Fruit fly (Drosophila melanogaster) whole organism, embryonic: ENCODE results near the gene CG43339.

Source experiments
- Adf1 ChIP-seq: fragments of 200-800 bp; sonication (Bioruptor generic); IDR thresholded peaks from 2 replicates; pipeline ENCODE4 v1.3.6; 2022; ENCODE audit warnings: missing biosample characterization, missing genetic modification characterization
- Bteb2 ChIP-seq: fragments of 200-800 bp; sonication (Bioruptor generic); optimal IDR thresholded peaks from 2 replicates; lab custom pipeline; 2016; ENCODE audit warnings: missing biosample characterization, missing genetic modification characterization
- CG10366 ChIP-seq: fragments of 200-800 bp; sonication (Bioruptor generic); IDR thresholded peaks from 2 replicates; pipeline ENCODE4 v1.3.6; 2022; ENCODE audit warnings: missing biosample characterization, missing genetic modification characterization
- CG11085 ChIP-seq: fragments of 200-800 bp; sonication (Bioruptor generic); IDR thresholded peaks from 2 replicates; pipeline ENCODE4 v1.3.6; 2022; ENCODE audit warnings: missing biosample characterization, missing genetic modification characterization
- CG11247 ChIP-seq: fragments of 200-800 bp; sonication (Bioruptor generic); IDR thresholded peaks from 2 replicates; pipeline ENCODE4 v1.3.6; 2022; ENCODE audit warnings: missing biosample characterization, missing genetic modification characterization
- CG12071 ChIP-seq: fragments of 200-800 bp; sonication (Bioruptor generic); optimal IDR thresholded peaks from 3 replicates; lab custom pipeline; 2018; ENCODE audit warnings: missing biosample characterization, mild to moderate bottlenecking, missing genetic modification characterization
- CG12942 ChIP-seq: fragments of 200-800 bp; sonication (Bioruptor generic); optimal IDR thresholded peaks from 3 replicates; lab custom pipeline; 2016; ENCODE audit warnings: missing biosample characterization, missing genetic modification characterization
- CG1529 ChIP-seq: fragments of 200-800 bp; sonication (Bioruptor generic); optimal IDR thresholded peaks from 3 replicates; lab custom pipeline; 2018; ENCODE audit warnings: missing biosample characterization, missing genetic modification characterization
- CG17361 ChIP-seq: fragments of 200-800 bp; sonication (Bioruptor generic); IDR thresholded peaks from 3 replicates; pipeline ENCODE4 v1.3.6; 2022; ENCODE audit warnings: missing biosample characterization, missing genetic modification characterization
- CG17802 ChIP-seq: fragments of 200-800 bp; sonication (Bioruptor generic); optimal IDR thresholded peaks from 2 replicates; lab custom pipeline; 2018; ENCODE audit warnings: missing biosample characterization, mild to moderate bottlenecking, missing genetic modification characterization, moderate library complexity
- CG2129 ChIP-seq: fragments of 200-800 bp; sonication (Bioruptor generic); IDR thresholded peaks from 2 replicates; pipeline ENCODE4 v1.3.6; 2022; ENCODE audit warnings: missing biosample characterization, missing genetic modification characterization; ENCODE audit not compliant: partially characterized antibody
- CG2875 ChIP-seq: fragments of 200-800 bp; sonication (Bioruptor generic); optimal IDR thresholded peaks from 2 replicates; lab custom pipeline; 2017; ENCODE audit warnings: missing biosample characterization, mild to moderate bottlenecking, missing genetic modification characterization, missing genetic modification reagents
- CG31388 ChIP-seq: fragments of 200-800 bp; sonication (Bioruptor generic); optimal IDR thresholded peaks from 2 replicates; lab custom pipeline; 2016; ENCODE audit warnings: missing biosample characterization, missing genetic modification characterization
- CG4328 ChIP-seq: fragments of 200-800 bp; sonication (Bioruptor generic); optimal IDR thresholded peaks from 3 replicates; lab custom pipeline; 2017; ENCODE audit warnings: missing biosample characterization, missing genetic modification reagents, missing genetic modification characterization
- CG4360 ChIP-seq: fragments of 200-800 bp; sonication (Bioruptor generic); IDR thresholded peaks from 2 replicates; pipeline ENCODE4 v1.3.6; 2022; ENCODE audit warnings: missing biosample characterization, missing genetic modification characterization
- CG6683 ChIP-seq: fragments of 200-800 bp; sonication (Bioruptor generic); optimal IDR thresholded peaks from 2 replicates; lab custom pipeline; 2017; ENCODE audit warnings: missing biosample characterization, mild to moderate bottlenecking, missing genetic modification characterization, missing genetic modification reagents
- CG6765 ChIP-seq: fragments of 200-800 bp; sonication (Bioruptor generic); optimal IDR thresholded peaks from 3 replicates; lab custom pipeline; 2017; ENCODE audit warnings: missing biosample characterization, mild to moderate bottlenecking, missing genetic modification characterization
- CG7556 ChIP-seq: fragments of 200-800 bp; sonication (Bioruptor generic); optimal IDR thresholded peaks from 2 replicates; lab custom pipeline; 2017; ENCODE audit warnings: missing biosample characterization, mild to moderate bottlenecking, missing genetic modification characterization
- CG7839 ChIP-seq: fragments of 200-800 bp; sonication (Bioruptor generic); optimal IDR thresholded peaks from 3 replicates; lab custom pipeline; 2018; ENCODE audit warnings: missing biosample characterization, mild to moderate bottlenecking, missing genetic modification characterization, moderate library complexity
- CG8944 ChIP-seq: fragments of 200-800 bp; sonication (Bioruptor generic); optimal IDR thresholded peaks from 3 replicates; lab custom pipeline; 2016; ENCODE audit warnings: missing biosample characterization, missing genetic modification characterization
- CG9609 ChIP-seq: fragments of 200-800 bp; sonication (Bioruptor generic); optimal IDR thresholded peaks from 3 replicates; lab custom pipeline; 2016; ENCODE audit warnings: missing biosample characterization, missing genetic modification characterization
- CG9727 ChIP-seq: fragments of 200-800 bp; sonication (Bioruptor generic); optimal IDR thresholded peaks from 3 replicates; lab custom pipeline; 2017; ENCODE audit warnings: missing biosample characterization, mild to moderate bottlenecking, missing genetic modification characterization
- Chrac-16 ChIP-seq: fragments of 200-800 bp; sonication (Bioruptor generic); optimal IDR thresholded peaks from 3 replicates; lab custom pipeline; 2016; ENCODE audit warnings: missing biosample characterization, missing genetic modification characterization
- CkIIα-i1 ChIP-seq: fragments of 200-800 bp; sonication (Bioruptor generic); IDR thresholded peaks from 2 replicates; pipeline ENCODE4 v1.3.6; 2022; ENCODE audit warnings: missing biosample characterization, missing genetic modification characterization
- Ets65A ChIP-seq: fragments of 200-800 bp; sonication (Bioruptor generic); peaks from one replicate; lab custom pipeline; 2016; ENCODE audit warnings: missing biosample characterization, missing genetic modification characterization
- Lim3 ChIP-seq: fragments of 200-800 bp; sonication (Bioruptor generic); IDR thresholded peaks from 2 replicates; pipeline ENCODE4 v1.3.6; 2022; ENCODE audit warnings: missing biosample characterization, missing genetic modification characterization
- MBD-R2 ChIP-seq: fragments of 200-800 bp; sonication (Bioruptor generic); IDR thresholded peaks from 2 replicates; pipeline ENCODE4 v1.3.6; 2022; ENCODE audit warnings: missing biosample characterization, missing genetic modification characterization
- Nf-YA ChIP-seq: fragments of 200-800 bp; sonication (Bioruptor generic); IDR thresholded peaks from 2 replicates; pipeline ENCODE4 v1.3.6; 2022; ENCODE audit warnings: missing biosample characterization, missing genetic modification characterization
- Ravus ChIP-seq: fragments of 200-800 bp; sonication (Bioruptor generic); IDR thresholded peaks from 2 replicates; pipeline ENCODE4 v1.3.6; 2022; ENCODE audit warnings: missing biosample characterization, missing genetic modification characterization
- Rx ChIP-seq: fragments of 200-800 bp; sonication (Bioruptor generic); IDR thresholded peaks from 2 replicates; pipeline ENCODE4 v1.3.6; 2022; ENCODE audit warnings: missing biosample characterization, missing genetic modification characterization
- Spps ChIP-seq: fragments of 200-800 bp; sonication (Bioruptor generic); optimal IDR thresholded peaks from 2 replicates; lab custom pipeline; 2018; ENCODE audit warnings: missing biosample characterization, mild to moderate bottlenecking, missing genetic modification characterization
- Sry-β ChIP-seq: fragments of 200-800 bp; sonication (Bioruptor generic); optimal IDR thresholded peaks from 2 replicates; lab custom pipeline; 2018; ENCODE audit warnings: missing biosample characterization, mild to moderate bottlenecking, missing genetic modification characterization, moderate library complexity
- Stat92E ChIP-seq, 3 experiments: fragments of >200 bp in 2 of 3; fragments of 200-800 bp in 1 of 3; sonication (Bioruptor generic) in 1 of 3; optimal IDR thresholded peaks; 2 replicates each; lab custom pipeline; 2017 to 2019; ENCODE audit warnings: missing biosample characterization in 3 of 3, missing genetic modification characterization in 3 of 3, mild to moderate bottlenecking in 1 of 3, moderate library complexity in 1 of 3
- Usf ChIP-seq: fragments of 200-800 bp; sonication (Bioruptor generic); optimal IDR thresholded peaks from 2 replicates; lab custom pipeline; 2017; ENCODE audit warnings: missing genotype, missing biosample characterization, missing genetic modification characterization
- ac ChIP-seq: fragments of 200-800 bp; sonication (Bioruptor generic); optimal IDR thresholded peaks from 3 replicates; lab custom pipeline; 2017; ENCODE audit warnings: missing biosample characterization, mild to moderate bottlenecking, missing genetic modification characterization
- al ChIP-seq: fragments of 200-800 bp; sonication (Bioruptor generic); IDR thresholded peaks from 2 replicates; pipeline ENCODE4 v1.3.6; 2022; ENCODE audit warnings: missing biosample characterization, missing genetic modification characterization
- cad ChIP-seq: fragments of >200 bp; optimal IDR thresholded peaks from 2 replicates; lab custom pipeline; 2017; ENCODE audit warnings: missing biosample characterization, missing genetic modification characterization
- cg ChIP-seq: fragments of 200-800 bp; sonication (Bioruptor generic); optimal IDR thresholded peaks from 3 replicates; lab custom pipeline; 2019; ENCODE audit warnings: missing biosample characterization, mild to moderate bottlenecking, missing genetic modification characterization, moderate library complexity
- crol ChIP-seq: fragments of 200-800 bp; sonication (Bioruptor generic); IDR thresholded peaks from 2 replicates; pipeline ENCODE4 v1.3.6; 2022; ENCODE audit warnings: missing biosample characterization, missing genetic modification characterization
- crp ChIP-seq, 2 experiments: fragments of 200-800 bp; sonication (Bioruptor generic); optimal IDR thresholded peaks; 2 replicates in 1 of 2; 3 replicates in 1 of 2; lab custom pipeline; 2017; ENCODE audit warnings: missing biosample characterization in 2 of 2, missing genetic modification characterization in 2 of 2, mild to moderate bottlenecking in 1 of 2, moderate library complexity in 1 of 2
- en ChIP-seq: fragments of 200-800 bp; sonication (Bioruptor generic); optimal IDR thresholded peaks from 2 replicates; lab custom pipeline; 2016; ENCODE audit warnings: missing biosample characterization, missing genetic modification characterization
- ham ChIP-seq: fragments of 200-800 bp; sonication (Bioruptor generic); IDR thresholded peaks from 2 replicates; pipeline ENCODE4 v1.3.6; 2022; ENCODE audit warnings: missing biosample characterization, missing genetic modification characterization
- ind ChIP-seq: fragments of 200-800 bp; sonication (Bioruptor generic); optimal IDR thresholded peaks from 3 replicates; lab custom pipeline; 2016; ENCODE audit warnings: missing biosample characterization, missing genetic modification characterization
- jing ChIP-seq: fragments of 200-800 bp; sonication (Bioruptor generic); optimal IDR thresholded peaks from 2 replicates; lab custom pipeline; 2018; ENCODE audit warnings: missing biosample characterization, mild to moderate bottlenecking, missing genetic modification characterization
- pho ChIP-seq: fragments of 200-800 bp; sonication (Bioruptor generic); optimal IDR thresholded peaks from 2 replicates; lab custom pipeline; 2016; ENCODE audit warnings: missing biosample characterization, missing genetic modification characterization
- pros ChIP-seq: fragments of 200-800 bp; sonication (Bioruptor generic); optimal IDR thresholded peaks from 3 replicates; lab custom pipeline; 2019; ENCODE audit warnings: missing biosample characterization, mild to moderate bottlenecking, missing genetic modification characterization, moderate library complexity
- ro ChIP-seq: fragments of 200-800 bp; sonication (Bioruptor generic); IDR thresholded peaks from 2 replicates; pipeline ENCODE4 v1.3.6; 2022; ENCODE audit warnings: missing biosample characterization, missing genetic modification characterization
- row ChIP-seq: fragments of 200-800 bp; sonication (Bioruptor generic); IDR thresholded peaks from 3 replicates; pipeline ENCODE4 v1.3.6; 2022; ENCODE audit warnings: missing biosample characterization, missing genetic modification characterization
- sima ChIP-seq: fragments of 200-800 bp; sonication (Bioruptor generic); optimal IDR thresholded peaks from 2 replicates; lab custom pipeline; 2016; ENCODE audit warnings: missing biosample characterization, missing genetic modification characterization
- so ChIP-seq: fragments of 200-800 bp; sonication (Bioruptor generic); IDR thresholded peaks from 3 replicates; pipeline ENCODE4 v1.3.6; 2022; ENCODE audit warnings: missing biosample characterization, missing genetic modification characterization
- ssp ChIP-seq: fragments of 200-800 bp; sonication (Bioruptor generic); IDR thresholded peaks from 2 replicates; pipeline ENCODE4 v1.3.6; 2022; ENCODE audit warnings: missing biosample characterization, missing genetic modification characterization
- stc ChIP-seq: fragments of 200-800 bp; sonication (Bioruptor generic); IDR thresholded peaks from 2 replicates; pipeline ENCODE4 v1.3.6; 2022; ENCODE audit warnings: missing biosample characterization, missing genetic modification characterization
- zfh1 ChIP-seq: fragments of 200-800 bp; sonication (Bioruptor generic); IDR thresholded peaks from 3 replicates; pipeline ENCODE4 v1.3.6; 2022; ENCODE audit warnings: missing biosample characterization, missing genetic modification characterization

The CG43339 gene

dm6 chr2L:18689376-18689775 lies 16.3 kb upstream of the CG43339 start, which contains the start of gene CG10336 (continued):
- peak; percentile 74 for TF ChIP-seq row (GFP tag; lab: Robert Waterston, UW)
- no peak for TF ChIP-seq cad (GFP tag; lab: Kevin White, UChicago)
- TF ChIP-seq Usf (GFP tag; lab: Kevin White, UChicago) = no peak
- no peak for TF ChIP-seq Stat92E (GFP tag; optimal IDR thresholded peaks at IDR 0.05; lab: Kevin White, UChicago)
- TF ChIP-seq CG11085 (GFP tag; lab: Robert Waterston, UW) = no peak
- no peak for TF ChIP-seq CG12071 (GFP tag; lab: Kevin White, UChicago)
- no peak for TF ChIP-seq Lim3
- TF ChIP-seq Spps (tag; lab: Kevin White, UChicago) = no peak
- TF ChIP-seq CG7556 (GFP tag; lab: Kevin White, UChicago) = no peak
- TF ChIP-seq cg (GFP tag; lab: Kevin White, UChicago) = no peak
- TF ChIP-seq Rx (GFP tag; lab: Robert Waterston, UW) = no peak
- no peak for TF ChIP-seq al (GFP tag; lab: Robert Waterston, UW)
- TF ChIP-seq sima (GFP tag; lab: Kevin White, UChicago) = no peak
- no peak for TF ChIP-seq ssp
- TF ChIP-seq ham (GFP tag; lab: Robert Waterston, UW) = no peak
- TF ChIP-seq CG1529 = no peak
- TF ChIP-seq CG17802 (tag; lab: Kevin White, UChicago) = no peak
- TF ChIP-seq CG8944 (GFP tag; lab: Kevin White, UChicago) = no peak
- TF ChIP-seq zfh1 (GFP tag; lab: Robert Waterston, UW) = no peak
- no peak for TF ChIP-seq crol
- no peak for TF ChIP-seq CG11247 (GFP tag; lab: Robert Waterston, UW)
- TF ChIP-seq Sry-β = peak; percentile 53
- TF ChIP-seq so = no peak
- no peak for TF ChIP-seq CG4328 (GFP tag; lab: Kevin White, UChicago)
- TF ChIP-seq CG9609 = no peak
- TF ChIP-seq CG31388 (GFP tag; lab: Kevin White, UChicago) = no peak
- peak in 1 of 2 experiments; percentile 10 for TF ChIP-seq crp (GFP tag; optimal IDR thresholded peaks at IDR 0.05; lab: Kevin White, UChicago)
- TF ChIP-seq jing = no peak
- no peak for TF ChIP-seq CG6765 (GFP tag; lab: Kevin White, UChicago)
- no peak for TF ChIP-seq Ets65A (GFP tag; lab: Kevin White, UChicago)
- TF ChIP-seq CG10366 = no peak
- TF ChIP-seq CG12942 (GFP tag; lab: Kevin White, UChicago) = no peak
- no peak for TF ChIP-seq en (GFP tag; lab: Kevin White, UChicago)
- TF ChIP-seq CG9727 = no peak
- peak; percentile 42 for TF ChIP-seq CG2129 (GFP tag; lab: Robert Waterston, UW)
- no peak for TF ChIP-seq pho (GFP tag; lab: Kevin White, UChicago)
- no peak for TF ChIP-seq Ravus
- TF ChIP-seq CG2875 (GFP tag; lab: Kevin White, UChicago) = no peak
- no peak for TF ChIP-seq Nf-YA (GFP tag; lab: Robert Waterston, UW)
- no peak for TF ChIP-seq ro (GFP tag; lab: Robert Waterston, UW)
- TF ChIP-seq CG4360 = no peak
- TF ChIP-seq MBD-R2 = peak; percentile 74
- no peak for TF ChIP-seq CG6683 (GFP tag; lab: Kevin White, UChicago)
- peak; percentile 0 for TF ChIP-seq Chrac-16 (GFP tag; lab: Kevin White, UChicago)
- TF ChIP-seq pros = no peak
- no peak for TF ChIP-seq stc (GFP tag; lab: Robert Waterston, UW)
- no peak for TF ChIP-seq ind (GFP tag; lab: Kevin White, UChicago)
- no peak for TF ChIP-seq Bteb2 (GFP tag; lab: Kevin White, UChicago)
- TF ChIP-seq ac (GFP tag; lab: Kevin White, UChicago) = no peak
- TF ChIP-seq CG17361 (GFP tag; lab: Robert Waterston, UW) = no peak
- TF ChIP-seq CkIIα-i1 (GFP tag; lab: Robert Waterston, UW) = no peak
- TF ChIP-seq Adf1 (GFP tag; lab: Robert Waterston, UW) = no peak
- TF ChIP-seq CG7839 (tag; lab: Kevin White, UChicago) = no peak
